Fruit fly (Drosophila melanogaster) whole organism, pupa: ENCODE results near the gene cass.

ENCODE experiments used
- CG10348 ChIP-seq: fragments of 200-800 bp; sonication (Bioruptor generic); IDR thresholded peaks from 2 replicates; pipeline ENCODE4 v1.3.6; 2022; ENCODE audit warnings: missing biosample characterization, missing genetic modification characterization
- CG12605 ChIP-seq: fragments of 200-800 bp; sonication (Bioruptor generic); IDR thresholded peaks from 2 replicates; pipeline ENCODE4 v1.3.6; 2022; ENCODE audit warnings: missing biosample characterization, missing genetic modification characterization
- CG13204 ChIP-seq: fragments of 200-800 bp; sonication (Bioruptor generic); optimal IDR thresholded peaks from 2 replicates; lab custom pipeline; 2018; ENCODE audit warnings: missing biosample characterization, mild to moderate bottlenecking, missing genetic modification characterization, moderate library complexity
- CG14655 ChIP-seq: fragments of 200-800 bp; sonication (Bioruptor generic); optimal IDR thresholded peaks from 3 replicates; lab custom pipeline; 2017; ENCODE audit warnings: mild to moderate bottlenecking, missing biosample characterization, missing genetic modification reagents, missing genetic modification characterization
- CG15710 ChIP-seq: fragments of 200-800 bp; sonication (Bioruptor generic); optimal IDR thresholded peaks from 2 replicates; lab custom pipeline; 2018; ENCODE audit warnings: missing biosample characterization, mild to moderate bottlenecking, missing genetic modification characterization, moderate library complexity
- CG17806 ChIP-seq: fragments of 200-800 bp; sonication (Bioruptor generic); optimal IDR thresholded peaks from 2 replicates; lab custom pipeline; 2018; ENCODE audit warnings: missing biosample characterization, mild to moderate bottlenecking, missing genetic modification characterization, moderate library complexity
- CG32121 ChIP-seq: fragments of 200-800 bp; sonication (Bioruptor generic); IDR thresholded peaks from 2 replicates; pipeline ENCODE4 v1.3.6; 2022; ENCODE audit warnings: missing biosample characterization, missing genetic modification characterization
- CG34367 ChIP-seq: fragments of 200-800 bp; sonication (Bioruptor generic); optimal IDR thresholded peaks from 2 replicates; lab custom pipeline; 2018; ENCODE audit warnings: missing biosample characterization, mild to moderate bottlenecking, missing genetic modification characterization
- CG4496 ChIP-seq: fragments of 200-800 bp; sonication (Bioruptor generic); IDR thresholded peaks from 3 replicates; pipeline ENCODE4 v1.3.6; 2022; ENCODE audit warnings: missing biosample characterization, missing genetic modification characterization
- CG8159 ChIP-seq: fragments of 200-800 bp; sonication (Bioruptor generic); optimal IDR thresholded peaks from 3 replicates; lab custom pipeline; 2018; ENCODE audit warnings: missing biosample characterization, mild to moderate bottlenecking, missing genetic modification characterization, moderate library complexity
- CG8301 ChIP-seq: fragments of 200-800 bp; sonication (Bioruptor generic); optimal IDR thresholded peaks from 2 replicates; lab custom pipeline; 2018; ENCODE audit warnings: missing biosample characterization, mild to moderate bottlenecking, missing genetic modification characterization
- CG9948 ChIP-seq: fragments of 200-800 bp; sonication (Bioruptor generic); optimal IDR thresholded peaks from 2 replicates; lab custom pipeline; 2018; ENCODE audit warnings: missing biosample characterization, mild to moderate bottlenecking, missing genetic modification characterization, moderate library complexity
- D1 ChIP-seq: fragments of 200-800 bp; sonication (Bioruptor generic); optimal IDR thresholded peaks from 2 replicates; lab custom pipeline; 2018; ENCODE audit warnings: missing biosample characterization, mild to moderate bottlenecking, missing genetic modification characterization, moderate library complexity
- EcR ChIP-seq: fragments of 200-800 bp; sonication (Bioruptor generic); optimal IDR thresholded peaks from 3 replicates; lab custom pipeline; 2019; ENCODE audit warnings: missing biosample characterization, missing genetic modification characterization, mild to moderate bottlenecking, moderate library complexity, missing genetic modification reagents
- Ets98B ChIP-seq: fragments of 200-800 bp; sonication (Bioruptor generic); IDR thresholded peaks from 2 replicates; pipeline ENCODE4 v1.3.6; 2022; ENCODE audit warnings: missing biosample characterization, missing genetic modification characterization
- Pif1A ChIP-seq: fragments of 200-800 bp; sonication (Bioruptor generic); optimal IDR thresholded peaks from 3 replicates; lab custom pipeline; 2016; ENCODE audit warnings: missing biosample characterization, missing genetic modification characterization
- Pif1B ChIP-seq: fragments of 200-800 bp; sonication (Bioruptor generic); optimal IDR thresholded peaks from 3 replicates; lab custom pipeline; 2016; ENCODE audit warnings: missing biosample characterization, missing genetic modification characterization
- Snoo ChIP-seq: fragments of 200-800 bp; sonication (Bioruptor generic); optimal IDR thresholded peaks from 3 replicates; lab custom pipeline; 2017; ENCODE audit warnings: missing biosample characterization, mild to moderate bottlenecking, missing genetic modification characterization, inconsistent platforms
- fd96Ca ChIP-seq: fragments of 200-800 bp; sonication (Bioruptor generic); IDR thresholded peaks from 3 replicates; pipeline ENCODE4 v1.3.6; 2022; ENCODE audit warnings: missing biosample characterization, missing genetic modification characterization
- gl ChIP-seq: fragments of 200-800 bp; sonication (Bioruptor generic); optimal IDR thresholded peaks from 2 replicates; lab custom pipeline; 2018; ENCODE audit warnings: missing biosample characterization, mild to moderate bottlenecking, missing genetic modification characterization
- rn ChIP-seq: fragments of 200-800 bp; sonication (Bioruptor generic); IDR thresholded peaks from 2 replicates; pipeline ENCODE4 v1.3.6; 2022; ENCODE audit warnings: missing biosample characterization, missing genetic modification characterization

Gene cass

DNA sequence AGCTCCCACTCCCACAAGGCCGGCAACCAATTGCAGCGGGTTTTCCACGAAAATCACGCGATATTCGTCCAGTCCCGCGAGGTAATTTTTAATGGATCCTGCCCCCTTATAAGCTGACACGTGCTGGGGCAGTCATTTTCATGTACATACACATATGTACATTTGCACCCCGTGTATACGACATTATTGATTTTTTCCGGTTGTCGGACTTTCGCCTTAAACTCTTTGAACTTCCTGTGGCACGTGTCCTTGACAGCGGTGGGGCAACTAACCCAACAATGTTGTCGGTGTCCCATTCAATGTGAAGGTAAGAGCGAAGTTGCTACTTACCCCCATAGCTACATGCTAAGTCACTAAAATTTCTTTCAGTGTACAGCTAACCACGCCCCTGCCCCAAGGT is 25.6 kb downstream of the cass start:
- no peak for TF ChIP-seq Snoo (tag; lab: Kevin White, UChicago)
- TF ChIP-seq CG34367 (tag; lab: Kevin White, UChicago) = no peak
- TF ChIP-seq gl (tag; lab: Kevin White, UChicago) = no peak
- no peak for TF ChIP-seq Pif1A (GFP tag; lab: Kevin White, UChicago)
- no peak for TF ChIP-seq CG32121 (GFP tag; lab: Robert Waterston, UW)
- no peak for TF ChIP-seq CG9948 (tag; lab: Kevin White, UChicago)
- no peak for TF ChIP-seq CG14655 (GFP tag; lab: Kevin White, UChicago)
- TF ChIP-seq CG15710 (tag; lab: Kevin White, UChicago) = no peak
- TF ChIP-seq CG12605 (GFP tag; lab: Robert Waterston, UW) = no peak
- no peak for TF ChIP-seq Ets98B (GFP tag; lab: Robert Waterston, UW)

dm6 chr2L:17450505-17451415 is 26.9 kb downstream of the cass start:
- TF ChIP-seq CG12605 (GFP tag; lab: Robert Waterston, UW) (peak; percentile 13; the same call in 1 of the 2 replicates), CG17806 (peak; percentile 74), CG34367 (tag; lab: Kevin White, UChicago) (peak; percentile 36), Pif1A (GFP tag; lab: Kevin White, UChicago) (peak; percentile 59), Snoo (tag; lab: Kevin White, UChicago) (peak; percentile 60), fd96Ca (GFP tag; lab: Robert Waterston, UW) (no peak), CG13204 (GFP tag; lab: Kevin White, UChicago) (no peak), CG32121 (GFP tag; lab: Robert Waterston, UW) (peak; percentile 73), CG10348 (GFP tag; lab: Robert Waterston, UW) (no peak), gl (tag; lab: Kevin White, UChicago) (peak; percentile 12), CG15710 (tag; lab: Kevin White, UChicago) (peak; percentile 63), CG8301 (tag; lab: Kevin White, UChicago) (peak; percentile 64), CG9948 (tag; lab: Kevin White, UChicago) (peak; percentile 59), CG14655 (GFP tag; lab: Kevin White, UChicago) (peak; percentile 69), Pif1B (GFP tag; lab: Kevin White, UChicago) (peak; percentile 58), EcR (GFP tag; lab: Kevin White, UChicago) (no peak), CG4496 (GFP tag; lab: Robert Waterston, UW) (peak; percentile 78), CG8159 (tag; lab: Kevin White, UChicago) (peak; percentile 80), rn (GFP tag; lab: Robert Waterston, UW) (no peak), Ets98B (GFP tag; lab: Robert Waterston, UW) (no peak; the same call in 1 of the 2 replicates), D1 (peak; percentile 52)

- peak; percentile 42 for TF ChIP-seq Pif1A (GFP tag; lab: Kevin White, UChicago)
- TF ChIP-seq CG32121 (GFP tag; lab: Robert Waterston, UW) = peak; percentile 68
- TF ChIP-seq EcR (GFP tag; lab: Kevin White, UChicago) = peak; percentile 22
- no peak for TF ChIP-seq CG34367 (tag; lab: Kevin White, UChicago)
- TF ChIP-seq CG12605 (GFP tag; lab: Robert Waterston, UW) = peak; percentile 62; the same call in 1 of the 2 replicates
- peak; percentile 77 for TF ChIP-seq fd96Ca (GFP tag; lab: Robert Waterston, UW)
- peak; percentile 62 for TF ChIP-seq rn (GFP tag; lab: Robert Waterston, UW)
- TF ChIP-seq CG14655 (GFP tag; lab: Kevin White, UChicago) = peak; percentile 69
- no peak for TF ChIP-seq CG13204 (GFP tag; lab: Kevin White, UChicago)
- TF ChIP-seq CG15710 (tag; lab: Kevin White, UChicago) = peak; percentile 27
- TF ChIP-seq CG17806 = peak; percentile 7
- no peak for TF ChIP-seq CG10348 (GFP tag; lab: Robert Waterston, UW)
- peak; percentile 50 for TF ChIP-seq Pif1B (GFP tag; lab: Kevin White, UChicago)
- no peak for TF ChIP-seq Snoo (tag; lab: Kevin White, UChicago)
- peak; percentile 33; the same call in 2 of the 3 replicates for TF ChIP-seq CG4496 (GFP tag; lab: Robert Waterston, UW)
- peak; percentile 68 for TF ChIP-seq CG8301 (tag; lab: Kevin White, UChicago)
- peak; percentile 31 for TF ChIP-seq CG9948 (tag; lab: Kevin White, UChicago)
- TF ChIP-seq Ets98B (GFP tag; lab: Robert Waterston, UW) = peak; percentile 43
- peak; percentile 14 for TF ChIP-seq gl (tag; lab: Kevin White, UChicago)
- TF ChIP-seq CG8159 (tag; lab: Kevin White, UChicago) = no peak
- no peak for TF ChIP-seq D1
These were observed 27.8 kb downstream of the cass start, which contains the start of gene dl for dm6 chr2L:17449608-17450504. Gene dl (minus strand): TSS chr2L:17450364.

DNA sequence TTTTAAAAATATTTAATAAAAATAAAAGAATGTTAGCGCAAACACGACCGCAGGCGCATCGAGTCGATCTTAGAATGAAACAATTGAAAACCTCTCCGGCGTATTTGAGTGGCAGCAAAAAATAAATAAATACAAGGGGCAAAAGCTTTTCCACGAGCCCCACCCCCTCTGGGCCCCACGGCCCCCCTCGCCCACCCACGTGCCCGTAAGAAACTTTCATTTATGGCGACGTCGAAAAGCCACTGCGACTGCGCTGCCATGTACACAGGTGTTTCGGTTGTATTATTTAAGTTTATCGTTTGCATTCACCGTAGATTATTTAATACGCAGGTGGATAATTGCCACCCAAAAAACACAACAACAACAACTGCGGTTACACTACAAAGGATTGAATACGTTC is 29.3 kb downstream of the cass start:
- no peak for TF ChIP-seq CG34367 (tag; lab: Kevin White, UChicago)
- 0 out of 2 replicates have a peak, but pooled peaks have one; percentile 27 for TF ChIP-seq CG32121 (GFP tag; lab: Robert Waterston, UW)
- peak; percentile 53; the same call in 2 of the 3 replicates for TF ChIP-seq CG4496 (GFP tag; lab: Robert Waterston, UW)
- no peak for TF ChIP-seq EcR (GFP tag; lab: Kevin White, UChicago)
- no peak; the same call in 2 of the 3 replicates for TF ChIP-seq fd96Ca (GFP tag; lab: Robert Waterston, UW)
